Worm (Caenorhabditis elegans): ENCODE data around the gene C09F5.1.
A peak's percentile ranks its signal among the peaks of the same experiment; 100 is the strongest.

Gene C09F5.1

DNA sequence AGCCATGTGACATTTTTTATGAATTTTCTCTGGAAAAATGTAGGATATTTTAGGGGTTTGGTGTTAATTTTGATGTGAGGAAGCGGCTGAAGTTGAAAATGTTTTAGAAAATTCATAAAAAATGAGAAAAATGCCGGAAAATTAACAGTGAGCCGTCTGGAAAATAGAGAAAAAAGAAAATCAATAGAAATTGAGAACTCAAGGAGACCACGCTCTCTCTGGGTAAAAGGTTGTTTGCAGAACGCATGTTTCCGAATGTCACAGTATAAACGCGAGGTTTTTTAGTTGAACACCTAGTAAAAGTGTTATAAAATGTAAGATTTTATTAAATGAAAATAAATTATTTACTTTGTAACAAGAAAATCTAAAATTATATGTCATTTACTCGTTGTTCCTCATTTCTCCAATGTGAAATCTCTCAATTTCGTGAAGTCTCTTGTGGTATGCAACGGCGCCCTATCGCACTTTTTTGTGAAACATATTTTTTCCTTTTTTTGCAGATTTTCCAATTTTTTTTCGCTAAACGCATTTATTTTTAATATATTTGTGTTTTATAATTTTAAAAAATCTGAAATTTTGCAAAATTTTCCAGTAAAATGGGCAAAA, 18.2 kb upstream of the C09F5.1 start, which contains the start of the genes tag-266 and tag-267 (continued):
- TF ChIP-seq dve-1 (tag; optimal IDR thresholded peaks at IDR 0.05; ENCODE audit: insufficient read depth) (peak; percentile 47), hmg-1.1 (GFP tag; IDR thresholded peaks at IDR 0.05) (peak; percentile 55; the same call in 1 of the 2 replicates), nhr-77 (tag; optimal IDR thresholded peaks at IDR 0.05) (peak; percentile 91), mdl-1 (tag; optimal IDR thresholded peaks at IDR 0.05) (peak in 1 of 2 experiments; percentile 27), lir-3 (tag; optimal IDR thresholded peaks at IDR 0.05) (peak; percentile 46), F37D6.2 (tag; optimal IDR thresholded peaks at IDR 0.05) (peak; percentile 69), hlh-30 (tag; optimal IDR thresholded peaks at IDR 0.05; ENCODE audit: insufficient read depth) (peak; percentile 57), dpl-1 (GFP tag; optimal IDR thresholded peaks at IDR 0.05) (peak; percentile 43), unc-130 (GFP tag; optimal IDR thresholded peaks at IDR 0.05) (peak; percentile 94), nhr-6 (tag; optimal IDR thresholded peaks at IDR 0.05) (peak; percentile 1), ZK337.2 (GFP tag; IDR thresholded peaks at IDR 0.05) (peak; percentile 16; the same call in 1 of the 2 replicates), aha-1 (tag) (peak; percentile 63), ztf-11 (tag; optimal IDR thresholded peaks at IDR 0.05) (no peak), nhr-28 (tag; optimal IDR thresholded peaks at IDR 0.05) (peak; percentile 33), vab-7 (GFP tag; IDR thresholded peaks at IDR 0.05) (peak; percentile 62; the same call in 1 of the 2 replicates), rbr-2 (tag; optimal IDR thresholded peaks at IDR 0.05) (peak; percentile 76)

DNA sequence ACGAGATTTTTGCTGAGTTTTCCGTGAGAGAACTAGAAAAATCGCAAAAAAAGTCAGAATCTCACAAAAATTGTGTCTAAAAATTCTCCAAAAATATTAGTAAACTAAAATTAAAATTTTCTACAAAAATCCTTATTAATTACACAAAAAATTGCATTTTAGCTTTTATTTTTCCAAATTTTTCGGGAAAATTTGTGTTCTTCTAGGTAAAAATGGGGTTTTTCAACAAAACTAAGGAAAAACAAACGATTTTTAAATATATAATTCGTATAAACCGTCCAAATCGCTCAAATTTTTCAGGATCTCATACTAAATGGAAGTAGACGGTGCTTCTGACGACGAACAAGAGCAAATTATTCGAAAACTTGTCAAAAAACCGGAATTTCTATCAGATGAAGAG, 16.8 kb upstream of the C09F5.1 start, which contains the start of gene W06E11.1:
TSS of gene W06E11.1 (plus strand) at position 301 of the 400 bp plus-strand sequence.
- no peak for TF ChIP-seq dmd-6 (GFP tag; IDR thresholded peaks at IDR 0.05)
- TF ChIP-seq lin-38 (GFP tag; IDR thresholded peaks at IDR 0.05), result peak; percentile 38

- TF ChIP-seq unc-62 (GFP tag; optimal IDR thresholded peaks at IDR 0.05 in 1 of 2) (peak in 1 of 2 experiments; percentile 57), unc-62 (tag; optimal IDR thresholded peaks at IDR 0.05) (no peak), ctbp-1 (GFP tag; IDR thresholded peaks at IDR 0.05) (no peak), ceh-20 (GFP tag; IDR thresholded peaks at IDR 0.05) (no peak)
Observed at ce11 chrIII:644660-645059, 13.8 kb upstream of the C09F5.1 start.

DNA sequence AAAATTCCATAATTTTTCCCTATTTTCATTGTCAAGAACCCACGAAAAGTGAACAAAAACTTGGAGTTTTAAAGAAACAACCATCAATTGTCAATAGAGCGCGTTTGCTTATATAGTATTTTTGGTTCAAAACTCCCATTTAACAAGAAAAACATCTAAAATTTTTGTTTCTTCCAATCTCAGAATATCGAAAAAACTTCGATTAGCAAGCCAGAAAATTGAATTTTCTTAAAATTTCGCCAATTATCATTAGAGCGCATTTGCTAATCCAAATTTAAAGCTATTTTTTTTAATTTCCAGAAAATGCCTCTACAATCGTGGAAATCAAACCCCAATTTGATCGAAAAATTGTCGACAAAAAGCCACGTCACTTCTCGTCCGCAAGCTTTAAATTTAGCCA, 12.1 kb upstream of the C09F5.1 start, which contains the start of gene orai-1:
TSS of gene orai-1 (plus strand) at position 301 of the 400 bp plus-strand sequence.
- TF ChIP-seq nhr-77 (tag; optimal IDR thresholded peaks at IDR 0.05) (no peak), gei-8 (GFP tag; optimal IDR thresholded peaks at IDR 0.05) (peak; percentile 8), lin-38 (GFP tag; IDR thresholded peaks at IDR 0.05) (peak; percentile 59), nhr-28 (tag; optimal IDR thresholded peaks at IDR 0.05) (no peak), unc-62 (GFP tag; optimal IDR thresholded peaks at IDR 0.05 in 1 of 2) (peak in 1 of 2 experiments; percentile 23), unc-62 (tag; optimal IDR thresholded peaks at IDR 0.05) (no peak)

ce11 chrIII:647248-647647, 11.3 kb upstream of the C09F5.1 start:
- TF ChIP-seq fkh-10 (GFP tag; optimal IDR thresholded peaks at IDR 0.05), result no peak
- TF ChIP-seq F44E2.7 (GFP tag; IDR thresholded peaks at IDR 0.05), result no peak
- no peak for TF ChIP-seq ztf-7 (tag; optimal IDR thresholded peaks at IDR 0.05)
- TF ChIP-seq rbr-2 (tag; optimal IDR thresholded peaks at IDR 0.05), result peak; percentile 8
- TF ChIP-seq pha-4 (GFP tag; IDR thresholded peaks at IDR 0.05), result no peak
- TF ChIP-seq pha-4 (tag; optimal IDR thresholded peaks at IDR 0.05), result peak; percentile 42
- 0 out of 2 replicates have a peak, but pooled peaks have one; percentile 25 for TF ChIP-seq hmg-1.1 (GFP tag; IDR thresholded peaks at IDR 0.05)
- peak in 1 of 2 experiments; percentile 21 for TF ChIP-seq daf-16 (GFP tag; optimal IDR thresholded peaks at IDR 0.05)
- no peak for TF ChIP-seq daf-16 (tag; optimal IDR thresholded peaks at IDR 0.05)
- TF ChIP-seq aha-1 (tag), result peak; percentile 41
- TF ChIP-seq jun-1 (tag; optimal IDR thresholded peaks at IDR 0.05), result no peak
- no peak for TF ChIP-seq zip-11 (GFP tag; IDR thresholded peaks at IDR 0.05)
- TF ChIP-seq nhr-42 (GFP tag; IDR thresholded peaks at IDR 0.05), result no peak
- peak; percentile 2 for TF ChIP-seq hlh-11 (tag; optimal IDR thresholded peaks at IDR 0.05)
- peak in 1 of 2 experiments; percentile 35 for TF ChIP-seq hif-1 (tag; optimal IDR thresholded peaks at IDR 0.05)
- 0 out of 2 replicates have a peak, but pooled peaks have one; percentile 25 for TF ChIP-seq lin-38 (GFP tag; IDR thresholded peaks at IDR 0.05)
- TF ChIP-seq lsy-2 (tag; optimal IDR thresholded peaks at IDR 0.05), result no peak
